Fruit fly (Drosophila melanogaster) whole organism, wandering third instar larva: ENCODE data around the gene CG31525.

Experiments used
- Abd-B ChIP-seq: fragments of >200 bp; optimal IDR thresholded peaks from 2 replicates; lab custom pipeline; 2017; ENCODE audit warnings: missing biosample characterization, missing genetic modification characterization
- CG32264 ChIP-seq: fragments of 200-800 bp; sonication (Bioruptor generic); optimal IDR thresholded peaks from 2 replicates; lab custom pipeline; 2016; ENCODE audit warnings: missing biosample characterization, missing genetic modification characterization
- CG9705 ChIP-seq: fragments of 200-800 bp; sonication (Bioruptor generic); optimal IDR thresholded peaks from 2 replicates; lab custom pipeline; 2018; ENCODE audit warnings: missing biosample characterization, mild to moderate bottlenecking, missing genetic modification characterization
- CrebA ChIP-seq: fragments of 200-800 bp; sonication (Bioruptor generic); optimal IDR thresholded peaks from 2 replicates; lab custom pipeline; 2016; ENCODE audit warnings: missing biosample characterization, mild to moderate bottlenecking, missing genetic modification characterization, borderline replicate concordance
- Dif ChIP-seq: fragments of 200-275, 200-300 bp; sonication (Bioruptor generic); optimal IDR thresholded peaks from 2 replicates; lab custom pipeline; 2018; ENCODE audit warnings: missing biosample characterization, missing genetic modification characterization; ENCODE audit not compliant: partially characterized antibody
- GATAd ChIP-seq: sonication (Bioruptor generic); optimal IDR thresholded peaks from 2 replicates; lab custom pipeline; 2016; ENCODE audit warnings: missing biosample characterization, missing genetic modification characterization
- HLH106 ChIP-seq: fragments of 200-800 bp; optimal IDR thresholded peaks from 3 replicates; lab custom pipeline; 2019; ENCODE audit warnings: missing biosample characterization, mild to moderate bottlenecking, missing genetic modification characterization, moderate library complexity
- Hnf4 ChIP-seq: fragments of 200-800 bp; sonication (Bioruptor generic); optimal IDR thresholded peaks from 2 replicates; lab custom pipeline; 2016; ENCODE audit warnings: missing biosample characterization, mild to moderate bottlenecking, missing genetic modification characterization
- Hr78 ChIP-seq: fragments of >200 bp; optimal IDR thresholded peaks from 2 replicates; lab custom pipeline; 2017; ENCODE audit warnings: missing biosample characterization, missing genetic modification characterization
- Hr83 ChIP-seq: fragments of 200-300 bp; sonication (Bioruptor generic); optimal IDR thresholded peaks from 2 replicates; lab custom pipeline; 2016; ENCODE audit warnings: missing biosample characterization, mild to moderate bottlenecking, missing genetic modification characterization, moderate library complexity; ENCODE audit not compliant: poor library complexity, severe bottlenecking
- Myc ChIP-seq: fragments of >200 bp; optimal IDR thresholded peaks from 2 replicates; lab custom pipeline; 2017
- N ChIP-seq: fragments of >200 bp; optimal IDR thresholded peaks from 2 replicates; lab custom pipeline; 2018; ENCODE audit warnings: missing biosample characterization, missing external identifiers, missing genetic modification characterization
- Rel ChIP-seq, 2 experiments: fragments of 200-800 bp; sonication (Bioruptor generic) in 1 of 2; optimal IDR thresholded peaks; 2 replicates in 1 of 2; 3 replicates in 1 of 2; lab custom pipeline; 2016 to 2019; ENCODE audit warnings: mild to moderate bottlenecking in 2 of 2, missing biosample characterization in 2 of 2, missing genetic modification characterization in 2 of 2, moderate library complexity in 1 of 2
- Sp1 ChIP-seq: fragments of 200-800 bp; sonication (Bioruptor generic); optimal IDR thresholded peaks from 3 replicates; lab custom pipeline; 2019; ENCODE audit warnings: missing biosample characterization, mild to moderate bottlenecking, missing genetic modification characterization, moderate library complexity
- dl ChIP-seq, 2 experiments: fragments of 175-275, 200-275 bp in 1 of 2; fragments of 200-275 bp in 1 of 2; sonication (Bioruptor generic); optimal IDR thresholded peaks; lab custom pipeline; 2018; ENCODE audit warnings: mild to moderate bottlenecking in 2 of 2, missing biosample characterization in 2 of 2, missing genetic modification characterization in 2 of 2, moderate library complexity in 2 of 2; ENCODE audit not compliant: partially characterized antibody in 2 of 2, insufficient read depth in 1 of 2
- dmrt93B ChIP-seq: fragments of 200-800 bp; sonication (Bioruptor generic); optimal IDR thresholded peaks from 2 replicates; lab custom pipeline; 2018; ENCODE audit warnings: missing biosample characterization, mild to moderate bottlenecking, missing genetic modification characterization
- dsf ChIP-seq: sonication (Bioruptor generic); optimal IDR thresholded peaks from 2 replicates; lab custom pipeline; 2016; ENCODE audit warnings: missing biosample characterization, missing genetic modification characterization, borderline replicate concordance
- ey ChIP-seq: fragments of 200-800 bp; sonication (Bioruptor generic); optimal IDR thresholded peaks from 2 replicates; lab custom pipeline; 2016; ENCODE audit warnings: missing biosample characterization, missing genetic modification characterization
- foxo ChIP-seq, 2 experiments: fragments of 200-800 bp; sonication (Bioruptor generic); optimal IDR thresholded peaks; 2 replicates in 1 of 2; 3 replicates in 1 of 2; lab custom pipeline; 2016 to 2017; ENCODE audit warnings: missing biosample characterization in 2 of 2, missing genetic modification characterization in 2 of 2
- h ChIP-seq: fragments of 200-800 bp; sonication (Bioruptor generic); optimal IDR thresholded peaks from 3 replicates; lab custom pipeline; 2016; ENCODE audit warnings: missing biosample characterization, mild to moderate bottlenecking, missing genetic modification characterization
- jim ChIP-seq: fragments of 175-275, 200-325 bp; sonication (Bioruptor generic); optimal IDR thresholded peaks from 2 replicates; lab custom pipeline; 2016; ENCODE audit warnings: missing biosample characterization, mild to moderate bottlenecking, missing genetic modification characterization
- psq ChIP-seq: fragments of 200-800 bp; sonication (Bioruptor generic); optimal IDR thresholded peaks from 3 replicates; lab custom pipeline; 2017; ENCODE audit warnings: missing biosample characterization, mild to moderate bottlenecking, missing genetic modification characterization, moderate library complexity
- rgr ChIP-seq: fragments of 200-800 bp; sonication (Bioruptor generic); optimal IDR thresholded peaks from 3 replicates; lab custom pipeline; 2016; ENCODE audit warnings: missing biosample characterization, mild to moderate bottlenecking, missing genetic modification characterization
- tai ChIP-seq: sonication (Bioruptor generic); optimal IDR thresholded peaks from 2 replicates; lab custom pipeline; 2016; ENCODE audit warnings: missing biosample characterization, missing genetic modification characterization
- usp ChIP-seq: fragments of >200 bp; optimal IDR thresholded peaks from 2 replicates; lab custom pipeline; 2017; ENCODE audit warnings: missing biosample characterization, missing genetic modification characterization
- woc ChIP-seq: sonication (Bioruptor generic); optimal IDR thresholded peaks from 2 replicates; lab custom pipeline; 2016; ENCODE audit warnings: missing biosample characterization, mild to moderate bottlenecking, missing genetic modification characterization

CG31525 gene

DNA sequence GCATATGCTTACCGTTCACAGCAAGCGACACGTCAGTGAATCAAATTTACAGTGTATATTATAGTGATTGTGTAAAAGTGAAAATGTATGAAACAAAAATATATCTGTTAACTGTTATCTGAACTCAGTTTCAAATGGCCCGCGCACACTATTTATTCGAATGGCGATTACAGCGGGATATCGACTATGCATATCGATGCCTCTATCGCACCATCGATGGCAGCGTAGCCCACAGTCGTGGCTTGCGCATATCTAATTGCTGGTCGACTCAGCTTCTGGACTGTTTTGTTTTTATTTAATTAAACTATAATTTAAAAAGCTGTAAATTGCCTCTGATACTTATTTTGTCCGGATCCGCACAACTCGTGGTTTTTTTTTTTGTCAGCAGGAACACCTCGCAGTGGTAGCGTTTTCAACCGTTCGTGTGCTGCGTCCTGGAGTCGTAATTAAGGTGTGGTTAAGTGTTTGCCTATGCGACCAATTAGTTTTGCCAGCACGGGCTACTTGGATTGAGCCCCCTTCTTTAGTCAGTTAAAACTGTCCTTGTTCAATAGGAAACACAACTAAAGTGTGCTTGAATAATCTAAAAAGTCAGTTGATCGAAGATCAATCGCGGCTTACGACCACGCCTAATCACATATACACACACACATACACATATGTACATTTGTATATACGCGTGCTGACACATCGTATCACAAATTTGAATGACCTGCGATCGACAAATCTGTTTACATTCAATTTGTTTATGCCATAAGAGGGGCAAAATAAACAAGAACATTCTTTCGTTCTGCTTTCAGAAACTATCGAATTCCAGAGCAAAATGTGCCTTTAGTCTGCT lies 45.5 kb upstream of the CG31525 start, which contains the start of gene Cont:
TSS of gene Cont (plus strand) at position 228 of the 841 bp plus-strand sequence.
- TF ChIP-seq woc (GFP tag; lab: Kevin White, UChicago) (no peak), h (GFP tag; lab: Kevin White, UChicago) (peak; percentile 26), CrebA (GFP tag; lab: Kevin White, UChicago) (no peak), dl (GFP tag; optimal IDR thresholded peaks at IDR 0.05; lab: Kevin White, UChicago; ENCODE audit: insufficient read depth in 1 of 2, partially characterized antibody in 2 of 2) (no peak), Rel (GFP tag; optimal IDR thresholded peaks at IDR 0.05; lab: Kevin White, UChicago) (no peak), Rel (tag; optimal IDR thresholded peaks at IDR 0.05; lab: Kevin White, UChicago) (peak; percentile 10), dmrt93B (no peak), N (GFP tag; lab: Kevin White, UChicago) (no peak), Hnf4 (peak; percentile 62), GATAd (no peak), Hr83 (no peak), HLH106 (no peak)

dm6 chr3R:4382165-4382564 lies 44.7 kb upstream of the CG31525 start:
- TF ChIP-seq dsf (GFP tag; lab: Kevin White, UChicago) (no peak), dl (GFP tag; optimal IDR thresholded peaks at IDR 0.05; lab: Kevin White, UChicago; ENCODE audit: insufficient read depth in 1 of 2, partially characterized antibody in 2 of 2) (no peak), CG9705 (no peak), dmrt93B (no peak), h (GFP tag; lab: Kevin White, UChicago) (no peak), psq (GFP tag; lab: Kevin White, UChicago) (no peak), Abd-B (GFP tag; lab: Kevin White, UChicago) (no peak)

DNA sequence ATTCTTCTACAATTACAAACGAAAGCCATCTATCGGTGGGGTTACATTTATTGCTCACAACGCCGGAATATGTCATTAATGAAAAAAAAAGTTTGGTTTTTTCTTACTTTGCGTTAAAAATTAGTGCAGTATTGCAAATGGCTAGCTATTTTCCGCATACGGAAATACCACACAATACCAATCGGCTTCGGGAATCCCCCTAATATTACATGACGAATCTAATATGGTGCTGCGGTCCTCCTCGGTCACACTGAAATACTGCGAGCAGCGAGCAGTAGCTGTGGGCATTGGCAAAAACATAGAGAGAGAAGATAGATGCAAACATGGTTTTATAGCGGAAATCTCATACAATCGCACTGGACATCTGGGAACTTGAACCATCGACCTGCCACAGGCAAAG lies 39.3 kb upstream of the CG31525 start, which contains the start of gene tub:
TSS of gene tub (plus strand) at position 253 of the 400 bp plus-strand sequence.
- TF ChIP-seq psq (GFP tag; lab: Kevin White, UChicago): peak; percentile 23
- no peak for TF ChIP-seq tai
- peak; percentile 25 for TF ChIP-seq Myc (lab: Kevin White, UChicago)
- TF ChIP-seq Hr83: peak; percentile 7
- TF ChIP-seq h (GFP tag; lab: Kevin White, UChicago): no peak
- peak; percentile 51 for TF ChIP-seq Hnf4
- peak; percentile 35 for TF ChIP-seq rgr (GFP tag; lab: Kevin White, UChicago)
- TF ChIP-seq jim (GFP tag; lab: Kevin White, UChicago): no peak
- TF ChIP-seq dl (GFP tag; optimal IDR thresholded peaks at IDR 0.05; lab: Kevin White, UChicago; ENCODE audit: insufficient read depth in 1 of 2, partially characterized antibody in 2 of 2): no peak
- peak; percentile 59 for TF ChIP-seq HLH106
- TF ChIP-seq CG32264 (GFP tag; lab: Kevin White, UChicago): no peak
- TF ChIP-seq Sp1: peak; percentile 41
- no peak for TF ChIP-seq Rel (GFP tag; optimal IDR thresholded peaks at IDR 0.05; lab: Kevin White, UChicago)
- peak; percentile 90 for TF ChIP-seq Rel (tag; optimal IDR thresholded peaks at IDR 0.05; lab: Kevin White, UChicago)
- no peak for TF ChIP-seq Dif (GFP tag; lab: Kevin White, UChicago)
- no peak for TF ChIP-seq woc (GFP tag; lab: Kevin White, UChicago)
- TF ChIP-seq ey (GFP tag; lab: Kevin White, UChicago): no peak
- peak in 1 of 2 experiments; percentile 44 for TF ChIP-seq foxo (GFP tag; optimal IDR thresholded peaks at IDR 0.05; lab: Kevin White, UChicago)
- TF ChIP-seq, all 38 proteins: peak for 9

DNA sequence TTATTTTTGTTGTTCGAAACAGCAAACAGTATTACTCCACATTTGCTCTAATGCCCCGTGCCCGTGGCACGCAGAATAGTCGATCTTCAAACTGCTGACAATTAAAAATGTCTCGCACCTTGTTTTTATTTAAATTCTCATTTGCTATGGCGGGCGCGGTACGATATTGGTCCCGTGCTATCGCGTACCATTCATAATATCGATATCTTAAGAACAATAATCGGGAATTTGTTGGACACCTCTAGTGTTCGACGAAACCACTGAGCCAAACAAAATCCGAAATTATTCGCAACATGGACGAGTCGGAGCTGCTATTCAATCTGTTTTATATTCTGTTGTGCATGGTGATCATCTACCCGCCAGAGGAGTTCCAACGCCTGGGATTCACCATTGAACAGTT lies 36.7 kb upstream of the CG31525 start, which contains the start of gene CG14646:
TSS of gene CG14646 (plus strand) at position 234 of the 400 bp plus-strand sequence.
- no peak for TF ChIP-seq dsf (GFP tag; lab: Kevin White, UChicago)
- TF ChIP-seq N (GFP tag; lab: Kevin White, UChicago): no peak
- no peak for TF ChIP-seq Rel (GFP tag; optimal IDR thresholded peaks at IDR 0.05; lab: Kevin White, UChicago)
- peak; percentile 21 for TF ChIP-seq Rel (tag; optimal IDR thresholded peaks at IDR 0.05; lab: Kevin White, UChicago)
- no peak for TF ChIP-seq Dif (GFP tag; lab: Kevin White, UChicago)
- no peak for TF ChIP-seq CG32264 (GFP tag; lab: Kevin White, UChicago)
- no peak for TF ChIP-seq CrebA (GFP tag; lab: Kevin White, UChicago)
- TF ChIP-seq Hr83: peak; percentile 63
- TF ChIP-seq usp (GFP tag; lab: Kevin White, UChicago): no peak
- no peak for TF ChIP-seq GATAd
- no peak for TF ChIP-seq foxo (GFP tag; optimal IDR thresholded peaks at IDR 0.05; lab: Kevin White, UChicago)
- peak; percentile 67 for TF ChIP-seq Myc (lab: Kevin White, UChicago)
- no peak for TF ChIP-seq Hr78 (GFP tag; lab: Kevin White, UChicago)
